Worm (Caenorhabditis elegans) whole organism, L4 larva: ENCODE data around the gene pnc-2.

Experiments used
- F10B5.3 ChIP-seq: sonication (generic microtip); optimal IDR thresholded peaks from 2 replicates; lab custom pipeline; 2016; ENCODE audit warnings: mild to moderate bottlenecking, missing genetic modification characterization, missing compliant biosample characterization
- gei-8 ChIP-seq: fragments of 200-800 bp; sonication (Bioruptor generic); optimal IDR thresholded peaks from 2 replicates; lab custom pipeline; 2018; ENCODE audit warnings: mild to moderate bottlenecking, missing genetic modification characterization, missing compliant biosample characterization
- lin-39 ChIP-seq: fragments of 150-350 bp; optimal IDR thresholded peaks from 2 replicates; lab custom pipeline; 2014; ENCODE audit warnings: missing biosample characterization, missing genetic modification reagents, missing genetic modification characterization
- lir-3 ChIP-seq: sonication (generic microtip); optimal IDR thresholded peaks from 2 replicates; lab custom pipeline; 2016; ENCODE audit warnings: mild to moderate bottlenecking, missing genetic modification characterization, missing compliant biosample characterization
- mdl-1 ChIP-seq, 2 experiments: fragments of 150-350 bp in 1 of 2; sonication (generic microtip) in 1 of 2; optimal IDR thresholded peaks; 2 replicates each; lab custom pipeline; 2014 to 2017; ENCODE audit warnings: missing biosample characterization in 2 of 2, missing genetic modification characterization in 2 of 2
- nhr-102 ChIP-seq: sonication (generic microtip); optimal IDR thresholded peaks from 2 replicates; lab custom pipeline; 2016; ENCODE audit warnings: mild to moderate bottlenecking, missing genetic modification characterization, moderate library complexity, missing compliant biosample characterization
- nhr-11 ChIP-seq: fragments of 150-350 bp; optimal IDR thresholded peaks from 2 replicates; lab custom pipeline; 2014; ENCODE audit warnings: missing biosample characterization, missing genetic modification characterization
- nhr-28 ChIP-seq: fragments of 150-350 bp; optimal IDR thresholded peaks from 2 replicates; lab custom pipeline; 2014; ENCODE audit warnings: missing biosample characterization, missing genetic modification characterization
- nhr-77 ChIP-seq: fragments of 150-350 bp; optimal IDR thresholded peaks from 2 replicates; lab custom pipeline; 2014; ENCODE audit warnings: missing biosample characterization, missing genetic modification characterization
- pqm-1 ChIP-seq: sonication (generic microtip); optimal IDR thresholded peaks from 2 replicates; lab custom pipeline; 2017; ENCODE audit warnings: missing biosample characterization, missing genetic modification characterization
- skn-1 ChIP-seq: fragments of 150-350 bp; optimal IDR thresholded peaks from 2 replicates; lab custom pipeline; 2014; ENCODE audit warnings: missing biosample characterization, missing genetic modification characterization
- snpc-4 ChIP-seq: fragments of 150-350 bp; optimal IDR thresholded peaks from 2 replicates; lab custom pipeline; 2014; ENCODE audit warnings: missing biosample characterization, missing genetic modification characterization
- zfp-2 ChIP-seq: sonication (generic microtip); optimal IDR thresholded peaks from 2 replicates; lab custom pipeline; 2016; ENCODE audit warnings: mild to moderate bottlenecking, missing genetic modification characterization, missing compliant biosample characterization

ce11 chrIV:14888889-14889664 is 20.4 kb downstream of the pnc-2 start:
- no peak for TF ChIP-seq zfp-2 (tag; lab: Kevin White, UChicago)
- no peak for TF ChIP-seq mdl-1 (tag; optimal IDR thresholded peaks at IDR 0.05; lab: Kevin White, UChicago)
- TF ChIP-seq nhr-28 (tag; lab: Kevin White, UChicago), result peak; percentile 45
- TF ChIP-seq pqm-1 (tag; lab: Kevin White, UChicago), result peak; percentile 51
- TF ChIP-seq skn-1 (tag; lab: Kevin White, UChicago), result no peak
- no peak for TF ChIP-seq lin-39
- TF ChIP-seq nhr-102 (tag; lab: Kevin White, UChicago), result peak; percentile 2
- no peak for TF ChIP-seq F10B5.3 (tag; lab: Kevin White, UChicago)
- TF ChIP-seq nhr-77 (tag; lab: Kevin White, UChicago), result no peak
- TF ChIP-seq nhr-11 (tag; lab: Kevin White, UChicago), result no peak
- TF ChIP-seq lir-3 (tag; lab: Kevin White, UChicago), result no peak
- no peak for TF ChIP-seq gei-8
- no peak for TF ChIP-seq snpc-4 (tag; lab: Kevin White, UChicago)
